Worm (Caenorhabditis elegans) whole organism, mixed stage, embryonic: ENCODE measurements around the gene eif-2Bdelta.

Experiments
- ceh-39 ChIP-seq: fragments of 150-350 bp; optimal IDR thresholded peaks from 2 replicates; lab custom pipeline; 2014; ENCODE audit warnings: missing biosample characterization, missing genetic modification characterization
- ceh-83 ChIP-seq: fragments of 200-800 bp; sonication (Bioruptor generic); optimal IDR thresholded peaks from 2 replicates; lab custom pipeline; 2018; ENCODE audit warnings: mild to moderate bottlenecking, missing genetic modification characterization, missing compliant biosample characterization
- elt-3 ChIP-seq: fragments of 150-350 bp; optimal IDR thresholded peaks from 2 replicates; lab custom pipeline; 2014; ENCODE audit warnings: missing biosample characterization, missing genetic modification characterization
- lsy-2 ChIP-seq: fragments of 150-350 bp; optimal IDR thresholded peaks from 2 replicates; lab custom pipeline; 2014; ENCODE audit warnings: missing biosample characterization, missing genetic modification characterization
- mls-2 ChIP-seq: sonication (generic microtip); optimal IDR thresholded peaks from 2 replicates; lab custom pipeline; 2016; ENCODE audit warnings: mild to moderate bottlenecking, missing genetic modification characterization, moderate library complexity, missing compliant biosample characterization
- nhr-12 ChIP-seq: fragments of 150-350 bp; optimal IDR thresholded peaks from 2 replicates; lab custom pipeline; 2014; ENCODE audit warnings: missing biosample characterization, missing genetic modification characterization
- nhr-28 ChIP-seq: fragments of 150-350 bp; optimal IDR thresholded peaks from 2 replicates; lab custom pipeline; 2014; ENCODE audit warnings: missing biosample characterization, missing genetic modification characterization
- pha-4 ChIP-seq: fragments of 150-350 bp; optimal IDR thresholded peaks from 2 replicates; lab custom pipeline; 2018; ENCODE audit warnings: missing biosample characterization, missing genetic modification reagents, missing genetic modification characterization
- sptf-1 ChIP-seq: sonication (generic microtip); optimal IDR thresholded peaks from 2 replicates; lab custom pipeline; 2017; ENCODE audit warnings: mild to moderate bottlenecking, missing genetic modification characterization, moderate library complexity, missing compliant biosample characterization
- tbx-8 ChIP-seq: fragments of 200-800 bp; sonication (Bioruptor generic); optimal IDR thresholded peaks from 2 replicates; lab custom pipeline; 2018; ENCODE audit warnings: mild to moderate bottlenecking, missing genetic modification characterization, moderate library complexity, missing compliant biosample characterization
- unc-39 ChIP-seq: fragments of 150-350 bp; optimal IDR thresholded peaks from 2 replicates; lab custom pipeline; 2014; ENCODE audit warnings: missing biosample characterization, missing genetic modification characterization
- unc-62 ChIP-seq: fragments of 150-350 bp; optimal IDR thresholded peaks from 2 replicates; lab custom pipeline; 2014; ENCODE audit warnings: missing biosample characterization, missing genetic modification reagents, missing genetic modification characterization

DNA sequence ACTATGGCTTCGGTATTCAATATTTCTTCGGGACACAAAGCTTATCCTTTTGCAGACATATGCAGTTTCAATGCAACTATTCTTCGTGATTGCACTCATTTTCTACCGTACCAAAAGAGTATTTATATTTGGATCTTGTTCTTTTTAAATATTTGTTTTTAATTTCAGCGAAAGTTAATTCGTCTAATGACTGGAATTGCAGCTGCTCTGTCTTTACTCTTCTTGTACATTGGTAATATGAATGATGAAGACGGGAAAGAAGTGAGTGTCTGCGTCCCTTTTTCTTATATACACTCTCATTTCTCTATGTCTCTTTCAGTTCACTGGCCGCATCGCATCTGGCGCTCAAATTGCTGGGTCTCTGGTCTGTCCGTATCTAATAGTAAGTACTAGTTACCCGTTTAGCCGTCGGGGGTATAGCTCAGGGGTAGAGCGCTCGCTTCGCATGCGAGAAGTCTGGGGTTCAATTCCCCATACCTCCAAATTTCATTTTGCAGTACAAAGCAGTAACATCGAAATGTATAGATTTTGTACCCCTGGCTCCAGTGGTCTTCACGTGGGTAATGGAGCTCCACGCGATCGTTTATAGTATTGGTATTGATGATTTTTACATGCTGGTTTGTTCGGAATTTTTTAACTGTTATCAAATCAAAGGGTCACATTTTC, 10.3 kb upstream of the eif-2Bdelta start:
- TF ChIP-seq nhr-12 (tag; lab: Kevin White, UChicago) (peak; percentile 27), nhr-28 (tag; lab: Kevin White, UChicago) (no peak), tbx-8 (GFP tag; lab: Kevin White, UChicago) (peak; percentile 84), sptf-1 (tag; lab: Kevin White, UChicago) (peak; percentile 95), elt-3 (no peak), mls-2 (tag; lab: Kevin White, UChicago) (peak; percentile 96), pha-4 (tag; lab: Kevin White, UChicago) (no peak), unc-39 (tag; lab: Kevin White, UChicago) (no peak), ceh-83 (GFP tag; lab: Kevin White, UChicago) (peak; percentile 94), lsy-2 (tag; lab: Kevin White, UChicago) (no peak), ceh-39 (no peak), unc-62 (GFP tag; lab: Kevin White, UChicago) (no peak)
